Worm (Caenorhabditis elegans) whole organism, L1 larva: ENCODE data around the gene ZC239.15.

Experiments used
- C16A3.4 ChIP-seq: fragments of 150-350 bp; optimal IDR thresholded peaks from 2 replicates; lab custom pipeline; 2014; ENCODE audit warnings: missing biosample characterization, missing genetic modification characterization
- C34B4.2 ChIP-seq: sonication (generic microtip); optimal IDR thresholded peaks from 2 replicates; lab custom pipeline; 2017; ENCODE audit warnings: mild to moderate bottlenecking, missing genetic modification characterization, missing compliant biosample characterization
- aha-1 ChIP-seq: fragments of 150-350 bp; optimal IDR thresholded peaks from 2 replicates; lab custom pipeline; 2014; ENCODE audit warnings: missing biosample characterization, missing genetic modification characterization
- alr-1 ChIP-seq: fragments of 200-800 bp; sonication (Bioruptor generic); optimal IDR thresholded peaks from 2 replicates; lab custom pipeline; 2018; ENCODE audit warnings: borderline replicate concordance, mild to moderate bottlenecking, missing genetic modification characterization, missing compliant biosample characterization
- aly-2 ChIP-seq: fragments of 150-350 bp; optimal IDR thresholded peaks from 2 replicates; lab custom pipeline; 2014; ENCODE audit warnings: missing biosample characterization, missing genetic modification characterization
- ceh-8 ChIP-seq: fragments of 200-800 bp; sonication (Bioruptor generic); optimal IDR thresholded peaks from 2 replicates; lab custom pipeline; 2018; ENCODE audit warnings: mild to moderate bottlenecking, missing genetic modification characterization, moderate library complexity, missing compliant biosample characterization
- ces-1 ChIP-seq: fragments of 150-350 bp; optimal IDR thresholded peaks from 2 replicates; lab custom pipeline; 2014; ENCODE audit warnings: missing biosample characterization, missing genetic modification reagents, missing genetic modification characterization
- dsc-1 ChIP-seq: sonication (generic microtip); optimal IDR thresholded peaks from 2 replicates; lab custom pipeline; 2016; ENCODE audit warnings: mild to moderate bottlenecking, missing genetic modification characterization, missing compliant biosample characterization
- egl-13 ChIP-seq: sonication (generic microtip); optimal IDR thresholded peaks from 2 replicates; lab custom pipeline; 2016; ENCODE audit warnings: missing genotype, missing genetic modification reagents, missing genetic modification characterization, missing compliant biosample characterization
- egl-27 ChIP-seq, 2 experiments: fragments of 150-350 bp in 1 of 2; sonication (generic microtip); optimal IDR thresholded peaks; 3 replicates each; lab custom pipeline; 2017 to 2018; ENCODE audit warnings: missing biosample characterization in 2 of 2, missing genetic modification characterization in 2 of 2, missing genetic modification reagents in 2 of 2
- hlh-17 ChIP-seq: fragments of 200-800 bp; sonication (Bioruptor generic); optimal IDR thresholded peaks from 2 replicates; lab custom pipeline; 2018; ENCODE audit warnings: missing genetic modification characterization, mild to moderate bottlenecking, missing compliant biosample characterization, moderate library complexity, borderline replicate concordance
- hpl-2 ChIP-seq: fragments of 150-350 bp; optimal IDR thresholded peaks from 2 replicates; lab custom pipeline; 2014; ENCODE audit warnings: missing biosample characterization, missing genetic modification reagents, missing genetic modification characterization
- isw-1 ChIP-seq: fragments of 200-800 bp; sonication (Bioruptor generic); IDR thresholded peaks from 2 replicates; pipeline ENCODE4 v1.3.6; 2022; ENCODE audit warnings: missing genetic modification characterization, missing compliant biosample characterization
- lin-13 ChIP-seq: fragments of 150-350 bp; optimal IDR thresholded peaks from 2 replicates; lab custom pipeline; 2014; ENCODE audit warnings: missing biosample characterization, missing genetic modification reagents, missing genetic modification characterization
- mab-9 ChIP-seq: fragments of 200-800 bp; sonication (Bioruptor generic); IDR thresholded peaks from 2 replicates; pipeline ENCODE4 v1.3.6; 2022; ENCODE audit warnings: missing genetic modification reagents, missing genetic modification characterization, missing compliant biosample characterization
- mdl-1 ChIP-seq, 2 experiments: fragments of 150-350 bp; optimal IDR thresholded peaks; 2 replicates each; lab custom pipeline; 2014 to 2017; ENCODE audit warnings: missing biosample characterization in 2 of 2, missing genetic modification characterization in 2 of 2, inconsistent platforms in 1 of 2
- mef-2 ChIP-seq: fragments of 150-350 bp; optimal IDR thresholded peaks from 2 replicates; lab custom pipeline; 2014; ENCODE audit warnings: missing biosample characterization, missing genetic modification characterization
- nhr-11 ChIP-seq: fragments of 150-350 bp; optimal IDR thresholded peaks from 2 replicates; lab custom pipeline; 2014; ENCODE audit warnings: missing biosample characterization, missing genetic modification characterization
- nhr-12 ChIP-seq: sonication (generic microtip); optimal IDR thresholded peaks from 2 replicates; lab custom pipeline; 2017; ENCODE audit warnings: missing biosample characterization, missing genetic modification characterization
- nhr-237 ChIP-seq: fragments of 150-350 bp; optimal IDR thresholded peaks from 2 replicates; lab custom pipeline; 2014; ENCODE audit warnings: missing biosample characterization, missing genetic modification characterization
- nhr-71 ChIP-seq: sonication (generic microtip); optimal IDR thresholded peaks from 2 replicates; lab custom pipeline; 2016; ENCODE audit warnings: mild to moderate bottlenecking, missing genetic modification characterization, moderate library complexity, missing compliant biosample characterization
- nhr-76 ChIP-seq: sonication (generic microtip); optimal IDR thresholded peaks from 2 replicates; lab custom pipeline; 2017; ENCODE audit warnings: missing biosample characterization, missing genetic modification characterization
- pag-3 ChIP-seq: sonication (generic microtip); optimal IDR thresholded peaks from 2 replicates; lab custom pipeline; 2017; ENCODE audit warnings: missing genetic modification characterization, mild to moderate bottlenecking, missing compliant biosample characterization, antibody characterized with exemption, borderline replicate concordance; ENCODE audit not compliant: insufficient read depth
- pax-3 ChIP-seq: fragments of 200-800 bp; sonication (Bioruptor generic); optimal IDR thresholded peaks from 2 replicates; lab custom pipeline; 2018; ENCODE audit warnings: mild to moderate bottlenecking, missing genetic modification characterization, moderate library complexity, missing compliant biosample characterization
- pqm-1 ChIP-seq: sonication (generic microtip); optimal IDR thresholded peaks from 3 replicates; lab custom pipeline; 2017; ENCODE audit warnings: missing biosample characterization, missing genetic modification characterization
- sptf-1 ChIP-seq: fragments of 150-350 bp; optimal IDR thresholded peaks from 2 replicates; lab custom pipeline; 2014; ENCODE audit warnings: missing biosample characterization, missing genetic modification characterization
- swsn-7 ChIP-seq: sonication (generic microtip); optimal IDR thresholded peaks from 2 replicates; lab custom pipeline; 2016; ENCODE audit warnings: missing genetic modification characterization, missing compliant biosample characterization
- tlp-1 ChIP-seq: fragments of 150-350 bp; optimal IDR thresholded peaks from 2 replicates; lab custom pipeline; 2014; ENCODE audit warnings: missing biosample characterization, missing genetic modification characterization
- unc-86 ChIP-seq: sonication (generic microtip); optimal IDR thresholded peaks from 2 replicates; lab custom pipeline; 2016; ENCODE audit warnings: missing genetic modification characterization, missing compliant biosample characterization
- xbp-1 ChIP-seq: sonication (generic microtip); optimal IDR thresholded peaks from 2 replicates; lab custom pipeline; 2016; ENCODE audit warnings: missing genetic modification characterization, missing compliant biosample characterization
- zip-4 ChIP-seq: fragments of 200-800 bp; sonication (Bioruptor generic); optimal IDR thresholded peaks from 2 replicates; lab custom pipeline; 2018; ENCODE audit warnings: mild to moderate bottlenecking, missing genetic modification characterization, moderate library complexity, missing compliant biosample characterization

The ZC239.15 gene

ce11 chrII:3209251-3209650 lies 15.3 kb downstream of the ZC239.15 start, which contains the start of gene ZC239.6 (continued):
- no peak for TF ChIP-seq lin-13 (GFP tag; lab: Kevin White, UChicago)
- no peak for TF ChIP-seq C34B4.2 (tag; lab: Kevin White, UChicago)
- no peak for TF ChIP-seq mef-2 (tag; lab: Kevin White, UChicago)
- TF ChIP-seq C16A3.4, result no peak
- no peak for TF ChIP-seq aha-1 (tag; lab: Kevin White, UChicago)

DNA sequence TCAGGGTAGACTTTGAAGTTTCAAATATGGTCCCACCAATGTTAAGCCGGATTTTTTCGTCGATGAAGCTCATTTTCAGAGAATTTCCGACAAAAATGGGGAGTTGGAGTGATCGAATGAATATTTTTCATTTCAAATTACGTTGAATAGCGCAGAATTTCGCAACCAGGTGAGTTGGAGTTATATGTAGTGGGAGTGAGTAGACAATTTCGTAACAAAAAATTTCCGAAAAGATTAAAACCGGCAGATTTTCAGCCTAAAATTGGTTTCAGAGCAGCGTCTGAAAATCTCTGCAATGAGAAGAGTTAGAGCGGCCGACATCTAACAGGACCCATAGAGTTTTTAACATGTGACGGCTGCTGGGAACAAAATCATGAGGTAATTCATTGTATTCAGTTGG lies 15.9 kb downstream of the ZC239.15 start, which contains the start of gene sdz-35:
TSS of gene sdz-35 (minus strand) at position 101 of the 400 bp plus-strand sequence.
- no peak for TF ChIP-seq tlp-1
- TF ChIP-seq nhr-11 (tag; lab: Kevin White, UChicago), result no peak
- TF ChIP-seq mdl-1 (tag; optimal IDR thresholded peaks at IDR 0.05; lab: Kevin White, UChicago), result no peak
- TF ChIP-seq zip-4 (GFP tag; lab: Kevin White, UChicago), result no peak
- no peak for TF ChIP-seq hlh-17
- TF ChIP-seq pag-3 (tag; lab: Kevin White, UChicago), result no peak
- TF ChIP-seq pqm-1 (tag; lab: Kevin White, UChicago), result no peak
- TF ChIP-seq egl-13 (tag; lab: Kevin White, UChicago), result no peak
- no peak for TF ChIP-seq swsn-7 (tag; lab: Kevin White, UChicago)
- TF ChIP-seq ceh-8 (GFP tag; lab: Kevin White, UChicago), result no peak
- TF ChIP-seq nhr-76 (tag; lab: Kevin White, UChicago), result no peak
- no peak for TF ChIP-seq aly-2 (tag; lab: Kevin White, UChicago)
- TF ChIP-seq ces-1 (GFP tag; lab: Kevin White, UChicago), result no peak
- no peak for TF ChIP-seq nhr-237 (tag; lab: Kevin White, UChicago)
- no peak for TF ChIP-seq hpl-2 (GFP tag; lab: Kevin White, UChicago)
- TF ChIP-seq dsc-1 (tag; lab: Kevin White, UChicago), result no peak
- TF ChIP-seq, all 84 proteins: peak for 0

- TF ChIP-seq hpl-2 (GFP tag; lab: Kevin White, UChicago), result no peak
- TF ChIP-seq dsc-1 (tag; lab: Kevin White, UChicago), result no peak
- TF ChIP-seq pax-3, result no peak
- no peak for TF ChIP-seq C16A3.4
- TF ChIP-seq nhr-71 (tag; lab: Kevin White, UChicago), result no peak
- no peak for TF ChIP-seq isw-1 (GFP tag; lab: Robert Waterston, UW)
- no peak for TF ChIP-seq xbp-1
Measured at ce11 chrII:3206423-3206989, 18.0 kb downstream of the ZC239.15 start, which contains the start of the genes ZC239.20 and ZC239.21. Gene ZC239.20 (minus strand): TSS chrII:3206523. Gene ZC239.21 (plus strand): TSS chrII:3206939.

DNA sequence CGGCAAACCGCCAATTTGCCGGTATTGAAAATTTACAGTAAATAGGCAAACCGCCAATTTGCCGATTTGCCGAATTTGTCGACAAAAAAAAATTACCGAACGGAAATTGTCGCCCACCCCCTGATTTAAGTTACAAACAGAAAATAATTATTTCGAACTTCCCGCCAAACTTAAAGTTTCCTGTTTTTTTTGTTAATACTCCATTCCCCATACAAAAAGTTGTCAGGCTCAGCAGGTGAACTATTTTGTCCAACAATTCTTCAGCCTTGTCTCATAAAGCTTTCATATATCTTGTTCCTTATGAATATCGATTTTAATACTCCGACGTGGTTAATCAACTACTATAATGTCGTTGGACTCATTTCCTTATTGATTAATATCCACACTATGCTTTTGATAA lies 21.1 kb downstream of the ZC239.15 start, which contains the start of gene sri-50:
TSS of gene sri-50 (plus strand) at position 301 of the 400 bp plus-strand sequence.
- TF ChIP-seq nhr-12 (tag; lab: Kevin White, UChicago) (no peak), sptf-1 (tag; lab: Kevin White, UChicago) (no peak), egl-27 (tag; optimal IDR thresholded peaks at IDR 0.05; lab: Kevin White, UChicago) (no peak), alr-1 (tag; lab: Kevin White, UChicago) (no peak), C34B4.2 (tag; lab: Kevin White, UChicago) (no peak)
- TF ChIP-seq, all 84 proteins: peak for 0

ce11 chrII:3202519-3202918 lies 22.0 kb downstream of the ZC239.15 start, which contains the start of gene sri-53:
Gene sri-53 (minus strand): TSS chrII:3202619.
- TF ChIP-seq pag-3 (tag; lab: Kevin White, UChicago), result no peak
- no peak for TF ChIP-seq mab-9 (GFP tag; lab: Robert Waterston, UW)
- TF ChIP-seq tlp-1, result no peak
- no peak for TF ChIP-seq zip-4 (GFP tag; lab: Kevin White, UChicago)
- no peak for TF ChIP-seq unc-86 (tag; lab: Kevin White, UChicago)
- TF ChIP-seq lin-13 (GFP tag; lab: Kevin White, UChicago), result no peak
